Worm (Caenorhabditis elegans) whole organism, L2 larva: ENCODE results near the gene C18E9.7.

Experiments used
- nhr-11 ChIP-seq: fragments of 150-350 bp; optimal IDR thresholded peaks from 2 replicates; lab custom pipeline; 2014; ENCODE audit warnings: missing biosample characterization, missing genetic modification characterization
- unc-62 ChIP-seq: fragments of 150-350 bp; optimal IDR thresholded peaks from 2 replicates; lab custom pipeline; 2014; ENCODE audit warnings: missing biosample characterization, missing genetic modification reagents, missing genetic modification characterization
- ztf-11 ChIP-seq: sonication (generic microtip); optimal IDR thresholded peaks from 2 replicates; lab custom pipeline; 2017; ENCODE audit warnings: missing biosample characterization, missing genetic modification characterization

ce11 chrII:9026348-9026747 is 43.8 kb upstream of the C18E9.7 start:
- TF ChIP-seq ztf-11 (tag; lab: Kevin White, UChicago) (no peak), unc-62 (GFP tag; lab: Kevin White, UChicago) (no peak), nhr-11 (tag; lab: Kevin White, UChicago) (no peak)
